In genomic region chrIV:15962219-15962762, ce11 we compare ENCODE assay signal across 2 worm cellular contexts.
TF ChIP-seq lines count a peak whose summit lies in the region.

Gene lgc-19, minus strand, starts transcription at chrIV:15962712.

TF ChIP-seq in whole organism, L4 larva, 104 proteins besides CTCF, POLR2A, EP300 and RAD21:
- TF ChIP-seq mes-2 (tag; optimal IDR thresholded peaks at IDR 0.05; lab: Kevin White, UChicago; ENCODE audit: poor library complexity, severe bottlenecking) (no peak), unc-62 (GFP tag; optimal IDR thresholded peaks at IDR 0.05 in 1 of 2; lab: Kevin White, UChicago) (peak in 1 of 2 experiments; percentile 87), unc-62 (tag; optimal IDR thresholded peaks at IDR 0.05; lab: Kevin White, UChicago) (no peak), egl-43 (GFP tag; IDR thresholded peaks at IDR 0.05; lab: Robert Waterston, UW) (no peak), aha-1 (tag; lab: Kevin White, UChicago) (peak; percentile 54)

TF ChIP-seq in whole organism, young adult, 124 proteins besides CTCF, POLR2A, EP300 and RAD21:
- no peak for TF ChIP-seq akir-1 (GFP tag; optimal IDR thresholded peaks at IDR 0.05; lab: Kevin White, UChicago)
- 0 out of 2 replicates have a peak, but pooled peaks have one; percentile 73 for TF ChIP-seq F37B4.10 (GFP tag; IDR thresholded peaks at IDR 0.05; lab: Robert Waterston, UW)
TF ChIP-seq in whole organism, young adult: peak in this region for 1.
